Fruit fly (Drosophila melanogaster): ENCODE data around the gene Usp1.

- TF ChIP-seq insv (optimal IDR thresholded peaks at IDR 0.05) (no peak), psq (optimal IDR thresholded peaks at IDR 0.05) (no peak), ttk (optimal IDR thresholded peaks at IDR 0.05) (no peak), h (optimal IDR thresholded peaks at IDR 0.05) (no peak), Sin3A (optimal IDR thresholded peaks at IDR 0.05) (no peak), Myc (optimal IDR thresholded peaks at IDR 0.05) (no peak)
These were observed 55.4 kb downstream of the Usp1 start for dm6 chr3R:29284315-29284714.

All from Kc167 (cell line).